Fruit fly (Drosophila melanogaster): ENCODE measurements around the gene Arl4.

dm6 chr4:227648-228047 lies 48.5 kb upstream of the Arl4 start, which contains the start of the genes CG31999 and yellow-h:
- TF ChIP-seq h (optimal IDR thresholded peaks at IDR 0.05): no peak
- TF ChIP-seq psq (optimal IDR thresholded peaks at IDR 0.05): no peak
- no peak for TF ChIP-seq insv (optimal IDR thresholded peaks at IDR 0.05)
- TF ChIP-seq ttk (optimal IDR thresholded peaks at IDR 0.05): no peak
